Fruit fly (Drosophila melanogaster): Measurements from ENCODE around the gene CG32986.

Gene CG32986

DNA sequence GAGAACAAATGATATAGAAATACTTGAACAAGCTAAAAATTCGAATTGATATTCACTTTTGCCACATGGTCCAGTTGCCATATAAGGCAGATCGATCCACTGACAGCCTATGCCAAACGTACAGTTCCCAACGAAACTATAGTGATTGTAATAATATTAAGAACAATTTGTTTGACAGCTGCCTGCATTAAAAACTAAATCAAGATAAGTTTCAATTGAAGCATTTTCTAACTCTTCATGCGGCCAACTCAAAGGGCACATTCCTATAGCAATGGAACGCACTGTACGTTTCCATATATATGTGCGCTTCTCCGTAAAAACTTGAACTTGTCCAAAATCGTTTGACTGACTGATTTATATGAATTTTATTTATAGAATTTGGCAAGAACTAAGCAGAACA lies 31.6 kb downstream of the CG32986 start (continued):
- peak; percentile 56; the same call in 1 of the 2 replicates for TF ChIP-seq Ada2b (GFP tag; IDR thresholded peaks at IDR 0.05)
- TF ChIP-seq dmrt11E (tag; optimal IDR thresholded peaks at IDR 0.05) = no peak
- peak; percentile 32 for TF ChIP-seq PHDP (tag; optimal IDR thresholded peaks at IDR 0.05)
- TF ChIP-seq Dbx (GFP tag; IDR thresholded peaks at IDR 0.05) = peak; percentile 85
- peak; percentile 52 for TF ChIP-seq HLH54F (GFP tag; optimal IDR thresholded peaks at IDR 0.05)
- TF ChIP-seq ac (GFP tag; optimal IDR thresholded peaks at IDR 0.05) = no peak
- TF ChIP-seq Aef1 (GFP tag; IDR thresholded peaks at IDR 0.05) = peak; percentile 55; the same call in 1 of the 3 replicates
- peak; percentile 54 for TF ChIP-seq CG7372 (GFP tag; IDR thresholded peaks at IDR 0.05)
- peak; percentile 32; the same call in 1 of the 2 replicates for TF ChIP-seq stc (GFP tag; IDR thresholded peaks at IDR 0.05)
- no peak for TF ChIP-seq CG17359 (tag; optimal IDR thresholded peaks at IDR 0.05)
- peak; percentile 59 for TF ChIP-seq mam (GFP tag; optimal IDR thresholded peaks at IDR 0.05)
- peak; percentile 4 for TF ChIP-seq CG17385 (GFP tag; optimal IDR thresholded peaks at IDR 0.05)
- TF ChIP-seq tna (GFP tag; IDR thresholded peaks at IDR 0.05; ENCODE audit: partially characterized antibody) = no peak
- TF ChIP-seq CkIIα-i1 (GFP tag; IDR thresholded peaks at IDR 0.05) = no peak
- TF ChIP-seq CG8290 (GFP tag; optimal IDR thresholded peaks at IDR 0.05) = no peak
- peak in 1 of 2 experiments; percentile 74 for TF ChIP-seq CG8290 (tag; optimal IDR thresholded peaks at IDR 0.05)
- no peak for TF ChIP-seq trem (tag; optimal IDR thresholded peaks at IDR 0.05)
- TF ChIP-seq pan (optimal IDR thresholded peaks at IDR 0.05) = no peak
- peak in 1 of 2 experiments; percentile 56 for TF ChIP-seq pan (GFP tag; optimal IDR thresholded peaks at IDR 0.05 in 1 of 2, IDR thresholded peaks at IDR 0.05 in 1 of 2)
- TF ChIP-seq CG6254 (GFP tag; optimal IDR thresholded peaks at IDR 0.05) = no peak
- TF ChIP-seq Fer3 (tag; optimal IDR thresholded peaks at IDR 0.05) = peak; percentile 63
- TF ChIP-seq prd (optimal IDR thresholded peaks at IDR 0.05) = no peak
- TF ChIP-seq prd (GFP tag; IDR thresholded peaks at IDR 0.05) = peak; percentile 62; the same call in 2 of the 3 replicates
- no peak for TF ChIP-seq Xbp1 (GFP tag; optimal IDR thresholded peaks at IDR 0.05)
- TF ChIP-seq CG15601 (tag; optimal IDR thresholded peaks at IDR 0.05) = no peak
- peak; percentile 2 for TF ChIP-seq sd (tag; optimal IDR thresholded peaks at IDR 0.05)
- peak; percentile 10 for TF ChIP-seq HmgZ (tag; optimal IDR thresholded peaks at IDR 0.05)
- no peak for TF ChIP-seq psq (GFP tag; optimal IDR thresholded peaks at IDR 0.05)
- peak; percentile 37 for TF ChIP-seq Fer1 (GFP tag; optimal IDR thresholded peaks at IDR 0.05)
- no peak for TF ChIP-seq hb (GFP tag; IDR thresholded peaks at IDR 0.05; ENCODE audit: partially characterized antibody)
- TF ChIP-seq CG12769 (tag; optimal IDR thresholded peaks at IDR 0.05) = peak; percentile 73
- no peak for TF ChIP-seq grn (GFP tag; optimal IDR thresholded peaks at IDR 0.05)
- TF ChIP-seq CG17612 (GFP tag; IDR thresholded peaks at IDR 0.05) = peak; percentile 36; the same call in 1 of the 2 replicates
- peak; percentile 38; the same call in 1 of the 2 replicates for TF ChIP-seq Rx (GFP tag; IDR thresholded peaks at IDR 0.05)
- no peak for TF ChIP-seq Bdp1 (GFP tag; optimal IDR thresholded peaks at IDR 0.05)
- peak; percentile 9 to 39 for TF ChIP-seq dpn (GFP tag; optimal IDR thresholded peaks at IDR 0.05)
- peak; percentile 76 for TF ChIP-seq CG16779 (GFP tag; IDR thresholded peaks at IDR 0.05)
- peak; percentile 81 for TF ChIP-seq NFAT (GFP tag; IDR thresholded peaks at IDR 0.05)
- peak; percentile 26 for TF ChIP-seq pho (GFP tag; optimal IDR thresholded peaks at IDR 0.05)
- TF ChIP-seq NC2α (GFP tag; optimal IDR thresholded peaks at IDR 0.05) = no peak
- peak; percentile 80 for TF ChIP-seq al (GFP tag; IDR thresholded peaks at IDR 0.05)
- peak; percentile 49 for TF ChIP-seq Antp (GFP tag; optimal IDR thresholded peaks at IDR 0.05)
- TF ChIP-seq Myb (GFP tag; optimal IDR thresholded peaks at IDR 0.05) = no peak
- TF ChIP-seq CG12104 (GFP tag; optimal IDR thresholded peaks at IDR 0.05) = no peak
- TF ChIP-seq CG7556 (GFP tag; optimal IDR thresholded peaks at IDR 0.05) = no peak
- peak; percentile 34 for TF ChIP-seq schlank (tag; optimal IDR thresholded peaks at IDR 0.05)
- peak; percentile 69 for TF ChIP-seq CG2678 (tag; optimal IDR thresholded peaks at IDR 0.05)
- peak; percentile 7 for TF ChIP-seq CG15011 (GFP tag; optimal IDR thresholded peaks at IDR 0.05)
- TF ChIP-seq Gug (GFP tag; IDR thresholded peaks at IDR 0.05) = peak; percentile 63; the same call in 2 of the 4 replicates
- TF ChIP-seq Nf-YC (tag; optimal IDR thresholded peaks at IDR 0.05) = no peak
- TF ChIP-seq rib (GFP tag; IDR thresholded peaks at IDR 0.05) = 0 out of 2 replicates have a peak, but pooled peaks have one; percentile 26
- TF ChIP-seq run (tag; optimal IDR thresholded peaks at IDR 0.05) = no peak

Measured in whole organism, embryonic.